Worm (Caenorhabditis elegans): ENCODE measurements around the gene mrpl-18.
A peak's percentile ranks its signal among the peaks of the same experiment; 100 is the strongest.

The mrpl-18 gene

ce11 chrIII:8163788-8164423 lies 19.1 kb downstream of the mrpl-18 start, which contains the start of gene prp-8 (continued):
- peak; percentile 96 for TF ChIP-seq C16A3.4 (tag; optimal IDR thresholded peaks at IDR 0.05)
- TF ChIP-seq nhr-77 (tag; optimal IDR thresholded peaks at IDR 0.05): peak; percentile 85
- no peak for TF ChIP-seq fkh-4 (tag; optimal IDR thresholded peaks at IDR 0.05; ENCODE audit: borderline replicate concordance)
- TF ChIP-seq mab-9 (GFP tag; IDR thresholded peaks at IDR 0.05): peak; percentile 34; the same call in 1 of the 2 replicates
- TF ChIP-seq C04F5.9 (tag; optimal IDR thresholded peaks at IDR 0.05): peak; percentile 35
- TF ChIP-seq aha-1 (tag; optimal IDR thresholded peaks at IDR 0.05): no peak
- TF ChIP-seq unc-86 (tag; optimal IDR thresholded peaks at IDR 0.05): peak; percentile 80
- TF ChIP-seq nhr-85 (tag): peak; percentile 85
- TF ChIP-seq F16B12.6 (tag; optimal IDR thresholded peaks at IDR 0.05): peak; percentile 70
- no peak for TF ChIP-seq hlh-4 (tag; optimal IDR thresholded peaks at IDR 0.05)
- TF ChIP-seq fkh-8 (tag; optimal IDR thresholded peaks at IDR 0.05): peak; percentile 93
- TF ChIP-seq Y116A8C.19 (tag; optimal IDR thresholded peaks at IDR 0.05; ENCODE audit: borderline replicate concordance): no peak
- TF ChIP-seq mep-1 (tag; optimal IDR thresholded peaks at IDR 0.05): peak; percentile 96
- TF ChIP-seq vab-15 (tag; optimal IDR thresholded peaks at IDR 0.05): peak; percentile 95
- no peak for TF ChIP-seq unc-30 (tag; optimal IDR thresholded peaks at IDR 0.05)
- no peak for TF ChIP-seq ets-5 (GFP tag; IDR thresholded peaks at IDR 0.05)
- TF ChIP-seq nhr-84 (tag; optimal IDR thresholded peaks at IDR 0.05): no peak

- no peak for TF ChIP-seq ceh-8 (GFP tag; optimal IDR thresholded peaks at IDR 0.05)
- TF ChIP-seq nhr-77 (tag; optimal IDR thresholded peaks at IDR 0.05): no peak
- no peak for TF ChIP-seq ztf-4 (tag; optimal IDR thresholded peaks at IDR 0.05)
- TF ChIP-seq unc-30 (tag; optimal IDR thresholded peaks at IDR 0.05): no peak
- no peak for TF ChIP-seq dpl-1 (GFP tag; optimal IDR thresholded peaks at IDR 0.05)
- TF ChIP-seq efl-1 (optimal IDR thresholded peaks at IDR 0.05): no peak
- peak in 1 of 2 experiments; percentile 41 for TF ChIP-seq efl-1 (GFP tag; optimal IDR thresholded peaks at IDR 0.05 in 1 of 2)
- TF ChIP-seq egl-27 (tag; optimal IDR thresholded peaks at IDR 0.05): no peak
- peak; percentile 71 for TF ChIP-seq alr-1 (tag; optimal IDR thresholded peaks at IDR 0.05; ENCODE audit: borderline replicate concordance)
- TF ChIP-seq dsc-1 (tag; optimal IDR thresholded peaks at IDR 0.05): no peak
Measured at ce11 chrIII:8164771-8165170, 20.0 kb downstream of the mrpl-18 start.

DNA sequence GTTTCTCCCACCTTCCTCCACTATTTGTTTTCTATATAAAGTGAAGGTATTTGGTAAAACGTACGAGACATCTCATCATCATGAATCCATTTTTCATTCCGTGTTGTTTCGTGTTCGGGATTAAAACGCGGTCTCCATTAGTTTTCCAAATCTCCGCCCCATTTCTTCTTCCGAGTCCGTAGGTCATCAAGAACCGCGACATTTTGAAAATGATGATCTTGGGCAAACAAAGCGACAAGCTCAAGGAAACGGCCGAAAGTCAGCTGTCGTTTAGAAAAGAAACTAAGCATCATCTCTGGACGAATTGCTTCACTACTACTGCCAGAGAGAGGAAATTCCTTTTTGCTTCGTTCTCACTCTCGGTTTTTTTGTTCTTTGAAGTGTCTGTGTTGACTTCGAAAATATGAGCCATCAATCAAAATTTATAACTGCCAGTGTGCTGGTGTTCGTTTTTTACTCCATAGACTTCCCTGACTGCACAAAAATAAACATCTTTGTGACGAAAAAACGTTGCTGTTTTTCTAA lies 27.9 kb downstream of the mrpl-18 start:
- TF ChIP-seq fkh-8 (tag; optimal IDR thresholded peaks at IDR 0.05) (no peak), rnt-1 (tag; optimal IDR thresholded peaks at IDR 0.05) (peak; percentile 28), sptf-1 (tag; optimal IDR thresholded peaks at IDR 0.05) (no peak), ama-1 (optimal IDR thresholded peaks at IDR 0.05) (no peak), unc-130 (tag; optimal IDR thresholded peaks at IDR 0.05) (no peak), lsy-2 (tag; optimal IDR thresholded peaks at IDR 0.05) (peak in 1 of 2 experiments; percentile 12), aly-2 (tag; optimal IDR thresholded peaks at IDR 0.05) (peak; percentile 80), lin-15B (tag; optimal IDR thresholded peaks at IDR 0.05) (no peak), ztf-4 (tag; optimal IDR thresholded peaks at IDR 0.05) (no peak), fos-1 (tag; optimal IDR thresholded peaks at IDR 0.05) (no peak), C04F5.9 (tag; optimal IDR thresholded peaks at IDR 0.05) (no peak), nhr-19 (GFP tag; conservative IDR thresholded peaks at IDR 0.05) (peak; percentile 18), nhr-71 (tag; optimal IDR thresholded peaks at IDR 0.05) (peak; percentile 16), zip-4 (GFP tag; optimal IDR thresholded peaks at IDR 0.05) (no peak), elt-3 (tag; optimal IDR thresholded peaks at IDR 0.05) (no peak), nhr-12 (tag; optimal IDR thresholded peaks at IDR 0.05) (no peak), tlp-1 (tag; optimal IDR thresholded peaks at IDR 0.05) (no peak), lin-13 (GFP tag; optimal IDR thresholded peaks at IDR 0.05) (no peak), hlh-4 (tag; optimal IDR thresholded peaks at IDR 0.05) (no peak), lin-35 (GFP tag; optimal IDR thresholded peaks at IDR 0.05) (no peak), hlh-17 (GFP tag; optimal IDR thresholded peaks at IDR 0.05; ENCODE audit: borderline replicate concordance) (no peak)

Measured in whole organism, L1 larva.